Fruit fly (Drosophila melanogaster) whole organism, adult: ENCODE results near the gene CG12479.

Source experiments
- CG11617 ChIP-seq: fragments of 200-800 bp; sonication (Bioruptor generic); optimal IDR thresholded peaks from 2 replicates; lab custom pipeline; 2017; ENCODE audit warnings: mild to moderate bottlenecking, missing biosample characterization, missing genetic modification reagents, missing genetic modification characterization
- CG12768 ChIP-seq: fragments of 200-800 bp; sonication (Bioruptor generic); optimal IDR thresholded peaks from 2 replicates; lab custom pipeline; 2017; ENCODE audit warnings: missing biosample characterization, missing genetic modification characterization, mild to moderate bottlenecking, moderate library complexity, missing genetic modification reagents
- CG14711 ChIP-seq: fragments of 200-800 bp; sonication (Bioruptor generic); optimal IDR thresholded peaks from 2 replicates; lab custom pipeline; 2018; ENCODE audit warnings: missing biosample characterization, mild to moderate bottlenecking, missing genetic modification characterization, moderate library complexity
- CG1620 ChIP-seq: fragments of 200-800 bp; sonication (Bioruptor generic); optimal IDR thresholded peaks from 2 replicates; lab custom pipeline; 2016; ENCODE audit warnings: missing biosample characterization, missing genetic modification characterization
- CG33017 ChIP-seq: fragments of 200-800 bp; sonication (Bioruptor generic); optimal IDR thresholded peaks from 2 replicates; lab custom pipeline; 2018; ENCODE audit warnings: missing biosample characterization, mild to moderate bottlenecking, missing genetic modification characterization, moderate library complexity
- CG5204 ChIP-seq: fragments of 200-800 bp; sonication (Bioruptor generic); optimal IDR thresholded peaks from 2 replicates; lab custom pipeline; 2016; ENCODE audit warnings: missing biosample characterization, missing genetic modification characterization
- CG7045 ChIP-seq: fragments of 200-800 bp; sonication (Bioruptor generic); optimal IDR thresholded peaks from 2 replicates; lab custom pipeline; 2017; ENCODE audit warnings: missing biosample characterization, mild to moderate bottlenecking, missing genetic modification characterization
- CG7101 ChIP-seq: fragments of 200-800 bp; sonication (Bioruptor generic); optimal IDR thresholded peaks from 2 replicates; lab custom pipeline; 2018; ENCODE audit warnings: missing biosample characterization, mild to moderate bottlenecking, missing genetic modification characterization, moderate library complexity
- Clk ChIP-seq: fragments of 200-800 bp; sonication (Bioruptor generic); optimal IDR thresholded peaks from 2 replicates; lab custom pipeline; 2017; ENCODE audit warnings: missing biosample characterization, missing genetic modification characterization
- Crg-1 ChIP-seq: fragments of 200-800 bp; sonication (Bioruptor generic); optimal IDR thresholded peaks from 2 replicates; lab custom pipeline; 2016; ENCODE audit warnings: missing biosample characterization, missing genetic modification characterization
- Hr96 ChIP-seq: fragments of 200-800 bp; sonication (Bioruptor generic); optimal IDR thresholded peaks from 2 replicates; lab custom pipeline; 2016; ENCODE audit warnings: missing biosample characterization, missing genetic modification characterization
- Mnt ChIP-seq: fragments of 200-800 bp; sonication (Bioruptor generic); optimal IDR thresholded peaks from 2 replicates; lab custom pipeline; 2016; ENCODE audit warnings: missing biosample characterization, mild to moderate bottlenecking, missing genetic modification characterization
- bab1 ChIP-seq: fragments of 200-800 bp; sonication (Bioruptor generic); optimal IDR thresholded peaks from 3 replicates; lab custom pipeline; 2019; ENCODE audit warnings: missing biosample characterization, mild to moderate bottlenecking, missing genetic modification characterization, moderate library complexity
- cic ChIP-seq: fragments of 200-800 bp; sonication (Bioruptor generic); optimal IDR thresholded peaks from 2 replicates; lab custom pipeline; 2017; ENCODE audit warnings: missing biosample characterization, mild to moderate bottlenecking, missing genetic modification characterization, moderate library complexity
- cnc ChIP-seq, 2 experiments: fragments of >200 bp; optimal IDR thresholded peaks; 2 replicates each; lab custom pipeline; 2017
- kay ChIP-seq: fragments of 200-800 bp; sonication (Bioruptor generic); peaks from one replicate; lab custom pipeline; 2016; ENCODE audit warnings: missing biosample characterization, missing genetic modification characterization, borderline replicate concordance
- ovo ChIP-seq: fragments of 200-800 bp; sonication (Bioruptor generic); optimal IDR thresholded peaks from 2 replicates; lab custom pipeline; 2016; ENCODE audit warnings: missing biosample characterization, missing genetic modification characterization
- pad ChIP-seq: fragments of 200-800 bp; sonication (Bioruptor generic); optimal IDR thresholded peaks from 3 replicates; lab custom pipeline; 2017; ENCODE audit warnings: missing biosample characterization, missing genetic modification characterization, mild to moderate bottlenecking, moderate library complexity, missing genetic modification reagents
- tj ChIP-seq: fragments of 200-800 bp; sonication (Bioruptor generic); optimal IDR thresholded peaks from 3 replicates; lab custom pipeline; 2017; ENCODE audit warnings: missing biosample characterization, mild to moderate bottlenecking, missing genetic modification characterization, moderate library complexity
- toe ChIP-seq: fragments of 200-800 bp; sonication (Bioruptor generic); optimal IDR thresholded peaks from 2 replicates; lab custom pipeline; 2016; ENCODE audit warnings: missing biosample characterization, missing genetic modification characterization

The CG12479 gene

dm6 chrX:14122662-14123372 lies 29.0 kb downstream of the CG12479 start:
- no peak for TF ChIP-seq ovo
- TF ChIP-seq CG5204 (GFP tag; lab: Kevin White, UChicago): no peak
- no peak for TF ChIP-seq CG11617 (GFP tag; lab: Kevin White, UChicago)
- TF ChIP-seq bab1 (GFP tag; lab: Kevin White, UChicago): no peak
- no peak for TF ChIP-seq CG7101
- TF ChIP-seq Crg-1 (GFP tag; lab: Kevin White, UChicago): no peak
- TF ChIP-seq CG1620: no peak
- TF ChIP-seq CG12768 (GFP tag; lab: Kevin White, UChicago): no peak
- TF ChIP-seq cnc (optimal IDR thresholded peaks at IDR 0.05; lab: Kevin White, UChicago): no peak
- no peak for TF ChIP-seq toe (GFP tag; lab: Kevin White, UChicago)
- TF ChIP-seq CG14711 (tag; lab: Kevin White, UChicago): no peak
- TF ChIP-seq kay (GFP tag; lab: Kevin White, UChicago): no peak
- no peak for TF ChIP-seq pad
- no peak for TF ChIP-seq Hr96 (GFP tag; lab: Kevin White, UChicago)
- no peak for TF ChIP-seq CG33017 (tag; lab: Kevin White, UChicago)
- TF ChIP-seq CG7045 (GFP tag; lab: Kevin White, UChicago): no peak
- TF ChIP-seq tj (GFP tag; lab: Kevin White, UChicago): no peak
- no peak for TF ChIP-seq Clk (GFP tag; lab: Kevin White, UChicago)
- no peak for TF ChIP-seq Mnt
- no peak for TF ChIP-seq cic (GFP tag; lab: Kevin White, UChicago)

- TF ChIP-seq tj (GFP tag; lab: Kevin White, UChicago) (no peak), Crg-1 (GFP tag; lab: Kevin White, UChicago) (no peak), toe (GFP tag; lab: Kevin White, UChicago) (no peak), CG11617 (GFP tag; lab: Kevin White, UChicago) (no peak), CG12768 (GFP tag; lab: Kevin White, UChicago) (no peak), CG14711 (tag; lab: Kevin White, UChicago) (no peak)
Observed at dm6 chrX:14120213-14120612, 31.6 kb downstream of the CG12479 start.

- no peak for TF ChIP-seq CG12768 (GFP tag; lab: Kevin White, UChicago)
- TF ChIP-seq Clk (GFP tag; lab: Kevin White, UChicago): no peak
- no peak for TF ChIP-seq cnc (optimal IDR thresholded peaks at IDR 0.05; lab: Kevin White, UChicago)
- no peak for TF ChIP-seq ovo
- TF ChIP-seq kay (GFP tag; lab: Kevin White, UChicago): no peak
- no peak for TF ChIP-seq Crg-1 (GFP tag; lab: Kevin White, UChicago)
- TF ChIP-seq CG11617 (GFP tag; lab: Kevin White, UChicago): no peak
- no peak for TF ChIP-seq CG1620
- TF ChIP-seq CG7101: no peak
- TF ChIP-seq tj (GFP tag; lab: Kevin White, UChicago): no peak
- no peak for TF ChIP-seq Hr96 (GFP tag; lab: Kevin White, UChicago)
- TF ChIP-seq CG14711 (tag; lab: Kevin White, UChicago): no peak
Observed at dm6 chrX:14118479-14118878, 33.3 kb downstream of the CG12479 start.

- TF ChIP-seq kay (GFP tag; lab: Kevin White, UChicago) (no peak), Crg-1 (GFP tag; lab: Kevin White, UChicago) (no peak), CG1620 (no peak), tj (GFP tag; lab: Kevin White, UChicago) (no peak), Hr96 (GFP tag; lab: Kevin White, UChicago) (no peak), pad (no peak), CG7045 (GFP tag; lab: Kevin White, UChicago) (no peak), CG12768 (GFP tag; lab: Kevin White, UChicago) (no peak), CG7101 (no peak), ovo (no peak), Mnt (no peak)
Observed at dm6 chrX:14117512-14117911, 34.3 kb downstream of the CG12479 start.

dm6 chrX:14103165-14103950 lies 48.4 kb downstream of the CG12479 start:
- TF ChIP-seq CG7101 (no peak), CG14711 (tag; lab: Kevin White, UChicago) (no peak), tj (GFP tag; lab: Kevin White, UChicago) (no peak), CG11617 (GFP tag; lab: Kevin White, UChicago) (no peak), CG12768 (GFP tag; lab: Kevin White, UChicago) (no peak), CG5204 (GFP tag; lab: Kevin White, UChicago) (no peak), cnc (optimal IDR thresholded peaks at IDR 0.05; lab: Kevin White, UChicago) (no peak), Mnt (no peak), ovo (no peak), kay (GFP tag; lab: Kevin White, UChicago) (no peak), CG7045 (GFP tag; lab: Kevin White, UChicago) (no peak), bab1 (GFP tag; lab: Kevin White, UChicago) (no peak), CG1620 (no peak), CG33017 (tag; lab: Kevin White, UChicago) (no peak), pad (no peak), cic (GFP tag; lab: Kevin White, UChicago) (no peak), Crg-1 (GFP tag; lab: Kevin White, UChicago) (no peak), Hr96 (GFP tag; lab: Kevin White, UChicago) (no peak), Clk (GFP tag; lab: Kevin White, UChicago) (no peak)
